Fruit fly (Drosophila melanogaster) whole organism, larva: ENCODE measurements around the gene Prosbeta6.

Experiments
- noc ChIP-seq: fragments of 200-800 bp; sonication (Bioruptor generic); optimal IDR thresholded peaks from 3 replicates; lab custom pipeline; 2019; ENCODE audit warnings: missing biosample characterization, mild to moderate bottlenecking, missing genetic modification characterization, moderate library complexity

Gene Prosbeta6

dm6 chr3L:16581201-16581705, 29.0 kb downstream of the Prosbeta6 start, which contains the start of gene Smn:
TSS of gene Smn (minus strand) at chr3L:16581547.
- TF ChIP-seq noc (tag; lab: Kevin White, UChicago) = peak; percentile 64

DNA sequence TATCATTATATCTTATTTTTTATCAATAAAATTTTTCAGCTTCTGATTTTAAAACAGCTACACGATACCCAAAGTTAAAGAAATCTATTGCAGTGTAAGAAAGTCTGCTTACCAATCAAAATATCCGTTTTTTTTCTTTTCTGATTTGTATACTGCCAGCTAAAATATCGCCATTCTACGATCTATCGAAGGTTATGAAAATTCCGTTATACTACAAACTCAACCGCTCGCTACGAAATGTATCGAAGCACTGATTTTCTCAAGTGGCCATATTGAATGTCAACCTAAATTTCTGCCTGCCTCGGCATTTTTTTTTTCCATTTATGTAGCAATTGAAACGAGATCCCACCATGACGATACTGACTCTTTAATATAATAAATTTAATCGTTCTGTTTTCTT, 30.2 kb downstream of the Prosbeta6 start, which contains the start of gene nxf2:
nxf2 (minus strand) TSS at position 258 of the 400 bp plus-strand sequence.
- no peak for TF ChIP-seq noc (tag; lab: Kevin White, UChicago)

- peak; percentile 36 for TF ChIP-seq noc (tag; lab: Kevin White, UChicago)
Observed at dm6 chr3L:16574307-16574946, 35.8 kb downstream of the Prosbeta6 start, which contains the start of gene mbf1. TSS of gene mbf1 (plus strand) at chr3L:16574436.

DNA sequence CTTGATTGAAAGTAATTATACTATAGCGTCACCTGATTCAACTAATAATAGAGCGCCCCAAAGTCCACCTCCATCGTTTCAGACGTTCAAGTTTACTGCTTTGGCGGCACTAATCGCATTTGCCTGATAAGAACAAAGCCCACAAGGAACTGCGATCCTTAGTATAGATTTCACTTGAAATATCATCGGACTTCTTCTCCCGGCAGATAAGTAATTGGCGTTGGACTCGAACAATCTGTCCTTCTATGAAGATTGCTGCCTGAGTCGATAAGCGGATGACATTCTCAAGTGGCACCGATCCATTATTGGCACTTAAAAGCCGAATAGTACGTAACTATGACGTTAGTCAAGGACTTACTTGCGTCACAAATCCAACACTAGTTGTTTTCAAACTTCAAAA, 37.0 kb downstream of the Prosbeta6 start, which contains the start of gene Mipp1:
Mipp1 (minus strand) TSS at position 101 of the 400 bp plus-strand sequence.
- TF ChIP-seq noc (tag; lab: Kevin White, UChicago) = peak; percentile 19

dm6 chr3L:16572208-16572607, 38.0 kb downstream of the Prosbeta6 start:
- TF ChIP-seq noc (tag; lab: Kevin White, UChicago) = no peak

DNA sequence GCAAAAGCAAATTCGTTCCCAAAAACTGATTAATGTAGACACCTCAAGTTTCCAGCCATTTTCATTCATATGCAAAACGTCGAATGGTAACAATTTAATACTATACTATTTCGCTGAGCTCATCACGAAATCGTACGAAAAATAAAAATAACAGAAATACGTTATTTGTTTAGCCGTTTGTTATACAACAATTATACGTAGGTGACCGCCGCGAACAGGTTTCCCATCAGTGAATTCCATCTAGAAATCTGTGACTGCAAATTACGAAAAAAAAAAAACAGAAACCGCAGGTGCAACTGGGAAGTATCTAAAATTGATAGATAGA, 38.5 kb downstream of the Prosbeta6 start:
- no peak for TF ChIP-seq noc (tag; lab: Kevin White, UChicago)

DNA sequence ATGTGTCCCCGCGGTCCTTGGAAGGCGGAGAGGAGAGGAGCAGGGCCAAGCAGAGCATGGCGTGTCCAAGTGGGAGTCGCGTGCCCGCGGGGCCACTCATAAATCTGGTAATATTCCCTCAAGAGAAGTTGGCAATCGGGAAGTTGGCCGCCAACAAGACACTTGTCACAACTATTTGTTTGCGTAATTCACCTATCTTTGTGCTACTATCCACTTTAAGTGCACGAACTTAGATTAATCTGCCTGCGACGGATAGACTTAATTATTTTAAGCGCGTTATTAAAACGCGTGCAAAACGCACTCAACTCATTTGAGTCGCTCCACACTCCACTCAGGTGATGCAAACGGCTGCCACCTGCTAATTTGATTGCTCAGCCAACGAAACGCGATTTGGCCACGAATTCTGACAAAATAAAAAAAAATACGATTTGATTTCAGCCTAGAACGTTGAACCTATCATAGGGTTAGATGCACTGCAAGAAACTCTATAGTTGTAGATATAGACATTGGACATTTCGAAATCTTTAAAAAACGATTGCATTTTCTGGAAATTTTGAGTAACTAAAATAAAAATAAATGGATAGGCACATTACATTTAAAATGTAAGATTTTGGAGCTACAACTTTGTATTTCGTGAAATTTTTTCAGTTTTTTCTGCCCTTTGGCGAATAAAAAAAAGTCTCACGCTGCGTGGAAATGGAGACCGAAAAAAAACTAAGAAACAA, 39.0 kb downstream of the Prosbeta6 start:
- no peak for TF ChIP-seq noc (tag; lab: Kevin White, UChicago)

DNA sequence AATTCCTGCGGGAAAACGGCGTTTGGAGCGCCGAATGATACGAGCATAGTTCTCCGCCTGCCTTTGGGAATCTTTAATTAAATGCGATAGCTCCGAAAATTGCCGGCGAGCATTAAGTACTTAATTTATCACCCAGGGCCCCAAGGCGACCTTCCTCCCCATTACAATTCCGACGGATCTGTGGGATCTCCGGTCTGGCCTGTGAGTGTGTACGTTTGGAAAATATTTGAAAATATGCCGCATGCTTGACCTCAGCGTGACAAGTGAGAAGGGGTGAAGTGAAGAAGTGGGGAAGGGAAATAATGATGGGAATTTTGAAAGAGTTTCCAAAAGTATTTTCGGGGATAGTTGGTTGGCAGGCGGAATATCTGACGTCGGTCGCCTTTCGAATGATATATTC, 40.8 kb downstream of the Prosbeta6 start:
- no peak for TF ChIP-seq noc (tag; lab: Kevin White, UChicago)

DNA sequence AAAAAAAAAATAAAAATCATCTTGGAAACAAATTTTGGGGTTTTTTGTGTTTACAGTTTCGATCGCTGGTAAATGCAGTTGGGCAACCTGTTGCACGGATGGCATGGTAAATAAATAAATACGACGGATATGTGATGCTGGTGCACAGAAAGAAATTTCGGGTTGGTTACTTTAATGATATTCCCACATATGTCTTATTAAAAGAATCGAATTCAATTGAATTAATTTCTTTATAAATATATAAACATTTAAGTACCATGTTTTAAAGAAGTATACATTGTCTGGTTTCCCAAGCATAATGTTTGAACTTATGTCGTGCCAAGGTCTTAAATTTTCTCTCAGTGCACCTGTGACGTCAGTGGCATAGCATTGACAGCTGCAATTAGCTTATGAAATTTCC, 42.7 kb downstream of the Prosbeta6 start:
- no peak for TF ChIP-seq noc (tag; lab: Kevin White, UChicago)

DNA sequence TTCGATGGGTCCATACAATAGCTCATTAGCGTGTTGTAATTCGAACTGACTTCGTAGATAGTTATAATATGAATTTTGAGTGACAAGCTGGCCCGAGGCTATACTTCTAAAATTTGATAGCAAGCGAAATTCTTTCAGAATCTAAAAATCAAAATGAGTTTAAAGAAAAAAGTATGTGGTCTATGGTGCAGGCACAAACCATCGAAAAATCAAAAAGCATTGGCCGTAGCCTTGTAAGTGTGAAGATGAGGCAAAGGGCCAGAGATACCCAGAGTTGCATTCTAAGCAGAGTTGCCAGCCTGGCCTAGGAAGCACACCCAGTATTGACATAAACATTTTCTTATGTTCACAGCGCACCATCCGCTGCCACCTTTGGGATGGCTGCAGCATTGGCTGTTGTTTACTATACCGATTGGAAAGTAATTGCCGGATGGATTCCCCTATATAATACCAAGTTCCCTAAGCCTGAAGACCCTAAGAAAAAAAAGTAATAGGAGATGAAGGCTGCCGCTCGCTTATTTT, 43.5 kb downstream of the Prosbeta6 start, which contains the start of gene UQCR-6.4L:
UQCR-6.4L (plus strand) TSS at position 51 of the 522 bp plus-strand sequence.
- no peak for TF ChIP-seq noc (tag; lab: Kevin White, UChicago)

DNA sequence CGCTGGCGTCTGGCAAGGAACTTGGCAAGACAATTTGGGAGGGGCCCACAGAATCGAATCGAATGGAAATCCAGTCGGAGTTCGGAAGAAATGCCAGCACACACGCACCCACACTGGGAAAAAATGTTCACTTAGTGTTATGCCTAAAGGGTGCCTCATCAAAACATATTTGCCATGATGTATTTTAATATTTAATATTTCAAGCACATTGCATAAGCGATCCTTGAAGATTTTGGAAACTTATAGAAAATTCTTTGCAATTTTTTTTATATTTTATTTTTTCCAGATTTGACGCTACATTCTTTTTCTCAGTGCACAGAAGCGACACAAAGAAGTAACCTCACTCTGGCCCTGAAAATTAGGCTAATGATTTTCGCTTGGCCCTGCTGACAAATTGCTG, 44.1 kb downstream of the Prosbeta6 start:
- TF ChIP-seq noc (tag; lab: Kevin White, UChicago) = no peak

- no peak for TF ChIP-seq noc (tag; lab: Kevin White, UChicago)
Observed at dm6 chr3L:16563361-16563760, 46.9 kb downstream of the Prosbeta6 start.
